Fruit fly (Drosophila melanogaster): ENCODE data around the gene Snup.

Gene Snup

DNA sequence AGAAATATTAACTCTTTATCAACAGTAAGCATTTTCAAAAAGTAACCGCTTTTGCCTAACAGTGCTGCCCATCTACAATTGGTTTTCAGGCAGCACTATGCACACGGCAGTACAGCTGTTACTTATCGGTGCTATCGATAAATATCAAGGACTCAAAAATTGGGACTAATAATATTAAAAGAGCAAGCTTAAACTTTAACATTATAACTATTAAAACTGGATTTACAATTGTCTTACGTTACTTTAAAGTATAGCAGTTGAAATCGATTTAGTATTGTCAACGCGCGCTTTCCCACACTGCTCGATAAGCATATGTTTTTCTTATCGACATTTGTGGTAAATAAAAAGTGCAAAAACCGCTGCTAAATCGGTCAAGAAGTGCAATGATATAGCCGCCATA, 20.5 kb upstream of the Snup start, which contains the start of the genes CG42245 and MEP-1 (continued):
- peak; percentile 55 for TF ChIP-seq CG10631 (GFP tag; optimal IDR thresholded peaks at IDR 0.05)
- TF ChIP-seq Blimp-1 (GFP tag; optimal IDR thresholded peaks at IDR 0.05), result no peak
- TF ChIP-seq CG31627 (GFP tag; optimal IDR thresholded peaks at IDR 0.05), result peak; percentile 54
- TF ChIP-seq CG1621 (tag; optimal IDR thresholded peaks at IDR 0.05), result no peak
- TF ChIP-seq topi (GFP tag; optimal IDR thresholded peaks at IDR 0.05), result peak; percentile 53
- peak; percentile 52 for TF ChIP-seq acj6 (GFP tag; optimal IDR thresholded peaks at IDR 0.05)
- TF ChIP-seq vri (GFP tag; optimal IDR thresholded peaks at IDR 0.05), result peak; percentile 67
- no peak for TF ChIP-seq CG4318 (GFP tag; optimal IDR thresholded peaks at IDR 0.05)
- TF ChIP-seq dac (GFP tag; optimal IDR thresholded peaks at IDR 0.05), result no peak
- peak; percentile 61 for TF ChIP-seq Eip75B (GFP tag; optimal IDR thresholded peaks at IDR 0.05)
- TF ChIP-seq Sox15 (GFP tag; optimal IDR thresholded peaks at IDR 0.05), result no peak
- peak; percentile 60 for TF ChIP-seq Smox (GFP tag; optimal IDR thresholded peaks at IDR 0.05)
- TF ChIP-seq fkh (GFP tag; optimal IDR thresholded peaks at IDR 0.05), result peak; percentile 43
- TF ChIP-seq ss (GFP tag; optimal IDR thresholded peaks at IDR 0.05), result peak in 1 of 2 experiments; percentile 20
- peak; percentile 26 for TF ChIP-seq achi (GFP tag; optimal IDR thresholded peaks at IDR 0.05)
- peak; percentile 100 for TF ChIP-seq CG6808 (GFP tag; optimal IDR thresholded peaks at IDR 0.05)
- no peak for TF ChIP-seq CG15336 (GFP tag; IDR thresholded peaks at IDR 0.05)
- TF ChIP-seq Sox102F (GFP tag; optimal IDR thresholded peaks at IDR 0.05), result peak; percentile 66
- no peak for TF ChIP-seq CG8119 (GFP tag; IDR thresholded peaks at IDR 0.05)
- no peak for TF ChIP-seq CG6854 (GFP tag; optimal IDR thresholded peaks at IDR 0.05)
- no peak for TF ChIP-seq Lpt (GFP tag; optimal IDR thresholded peaks at IDR 0.05)
- TF ChIP-seq lz (GFP tag; optimal IDR thresholded peaks at IDR 0.05), result peak; percentile 48
- peak; percentile 19 for TF ChIP-seq CG10669 (GFP tag; optimal IDR thresholded peaks at IDR 0.05)
- no peak for TF ChIP-seq spab (GFP tag; optimal IDR thresholded peaks at IDR 0.05)
- TF ChIP-seq Hr39 (GFP tag; optimal IDR thresholded peaks at IDR 0.05), result peak; percentile 34
- peak; percentile 57 for TF ChIP-seq Sox14 (GFP tag; optimal IDR thresholded peaks at IDR 0.05)

DNA sequence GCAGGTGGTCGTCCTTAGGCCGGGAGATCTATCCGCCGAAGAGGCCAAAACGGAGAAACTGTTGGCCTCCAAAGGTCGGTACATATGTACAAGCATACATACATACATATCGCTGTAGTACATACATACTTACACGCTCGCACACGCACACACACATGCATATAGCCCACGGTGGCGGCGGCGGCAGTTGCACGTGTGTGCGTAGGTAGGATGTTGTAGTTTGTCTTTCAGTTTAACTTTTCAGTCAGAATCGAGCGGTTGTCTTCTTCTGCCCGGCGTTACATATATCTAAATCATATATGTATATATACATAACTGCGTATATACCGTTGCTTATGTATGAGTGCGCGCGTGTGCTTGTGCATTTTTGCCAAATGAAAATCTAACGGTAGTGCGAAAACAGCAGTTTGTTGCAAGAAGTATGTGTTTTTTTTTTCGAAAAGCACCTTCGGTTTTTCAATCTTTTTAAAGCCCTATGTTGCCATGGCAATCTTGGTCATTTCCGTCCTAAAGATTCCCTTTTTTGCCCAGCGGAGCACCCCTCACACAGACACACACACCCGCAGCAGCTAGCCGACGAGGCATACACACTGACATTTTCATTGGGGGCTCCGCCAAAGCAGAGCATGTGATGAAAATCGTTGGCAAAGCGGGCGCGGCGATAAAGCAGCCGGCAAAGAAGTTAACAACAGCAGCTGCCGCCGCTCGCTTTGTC, 19.7 kb upstream of the Snup start:
- TF ChIP-seq lz (GFP tag; optimal IDR thresholded peaks at IDR 0.05) (no peak), CG8319 (GFP tag; optimal IDR thresholded peaks at IDR 0.05) (no peak), Eip78C (GFP tag) (peak; percentile 36), CG9139 (GFP tag; optimal IDR thresholded peaks at IDR 0.05) (peak; percentile 3), CG6792 (GFP tag; optimal IDR thresholded peaks at IDR 0.05) (no peak), Met (GFP tag; optimal IDR thresholded peaks at IDR 0.05) (no peak), CG3919 (GFP tag; optimal IDR thresholded peaks at IDR 0.05) (no peak), fkh (GFP tag; optimal IDR thresholded peaks at IDR 0.05) (no peak), CG6854 (GFP tag; optimal IDR thresholded peaks at IDR 0.05) (no peak), Ets21C (GFP tag; optimal IDR thresholded peaks at IDR 0.05) (no peak), CG6163 (GFP tag; IDR thresholded peaks at IDR 0.05) (no peak), Sox14 (GFP tag; optimal IDR thresholded peaks at IDR 0.05) (peak; percentile 84)

- TF ChIP-seq Hr4 (GFP tag; optimal IDR thresholded peaks at IDR 0.05), result no peak
- TF ChIP-seq cyc (GFP tag; optimal IDR thresholded peaks at IDR 0.05), result no peak
- TF ChIP-seq svp (GFP tag), result no peak
- TF ChIP-seq Lpt (GFP tag; optimal IDR thresholded peaks at IDR 0.05), result no peak
- TF ChIP-seq CG34406 (GFP tag; optimal IDR thresholded peaks at IDR 0.05), result no peak
- TF ChIP-seq CG11762 (GFP tag; optimal IDR thresholded peaks at IDR 0.05; ENCODE audit: insufficient read depth), result no peak
- no peak for TF ChIP-seq CG16779 (tag; optimal IDR thresholded peaks at IDR 0.05)
- no peak for TF ChIP-seq ss (GFP tag; optimal IDR thresholded peaks at IDR 0.05)
- no peak for TF ChIP-seq CG6792 (GFP tag; optimal IDR thresholded peaks at IDR 0.05)
- TF ChIP-seq Hr39 (GFP tag; optimal IDR thresholded peaks at IDR 0.05), result no peak
- TF ChIP-seq CG6276 (GFP tag; optimal IDR thresholded peaks at IDR 0.05), result no peak
- peak; percentile 12 for TF ChIP-seq net (GFP tag; optimal IDR thresholded peaks at IDR 0.05)
- TF ChIP-seq CG11294 (GFP tag; IDR thresholded peaks at IDR 0.05), result no peak
- TF ChIP-seq fd85E (GFP tag; optimal IDR thresholded peaks at IDR 0.05), result no peak
- no peak for TF ChIP-seq CG6854 (GFP tag; optimal IDR thresholded peaks at IDR 0.05)
- peak; percentile 72 for TF ChIP-seq CG6163 (GFP tag; IDR thresholded peaks at IDR 0.05)
- no peak for TF ChIP-seq achi (GFP tag; optimal IDR thresholded peaks at IDR 0.05)
- no peak for TF ChIP-seq CG32006 (GFP tag; optimal IDR thresholded peaks at IDR 0.05)
- TF ChIP-seq eg (GFP tag; IDR thresholded peaks at IDR 0.05), result 0 out of 3 replicates have a peak, but pooled peaks have one; percentile 26
- no peak for TF ChIP-seq acj6 (GFP tag; optimal IDR thresholded peaks at IDR 0.05)
- TF ChIP-seq CG1621 (tag; optimal IDR thresholded peaks at IDR 0.05), result peak; percentile 9
- TF ChIP-seq Sox15 (GFP tag; optimal IDR thresholded peaks at IDR 0.05), result no peak
- TF ChIP-seq CG15336 (GFP tag; IDR thresholded peaks at IDR 0.05), result peak; percentile 45; the same call in 1 of the 2 replicates
- peak; percentile 15 for TF ChIP-seq CG3919 (GFP tag; optimal IDR thresholded peaks at IDR 0.05)
- TF ChIP-seq Sox14 (GFP tag; optimal IDR thresholded peaks at IDR 0.05), result no peak
- TF ChIP-seq Eip78C (GFP tag), result no peak
- TF ChIP-seq vri (GFP tag; optimal IDR thresholded peaks at IDR 0.05), result no peak
Measured at dm6 chr3L:2632763-2633100, 19.2 kb upstream of the Snup start.
